Fruit fly (Drosophila melanogaster): ENCODE data around the gene CG16734.

dm6 chr3R:9264042-9264441 lies 9.2 kb downstream of the CG16734 start, which contains the start of gene sage:
- TF ChIP-seq Dll (optimal IDR thresholded peaks at IDR 0.05) (no peak), usp (GFP tag; optimal IDR thresholded peaks at IDR 0.05) (no peak), CG8478 (optimal IDR thresholded peaks at IDR 0.05) (no peak), psq (optimal IDR thresholded peaks at IDR 0.05) (no peak), pan (optimal IDR thresholded peaks at IDR 0.05) (no peak), EcR (GFP tag; optimal IDR thresholded peaks at IDR 0.05) (no peak)

All from whole organism.